Worm (Caenorhabditis elegans) whole organism, midembryonic: Measurements from ENCODE around the gene fzo-1.
"Not testable (repeated sequence)": the region's sequence is repeated elsewhere in the genome, so short reads cannot be mapped to it uniquely, and the experiment has no call there.

Experiments
- T22C8.4 ChIP-seq: fragments of 200-800 bp; sonication (Bioruptor generic); IDR thresholded peaks from 2 replicates; pipeline ENCODE4 v1.3.6; 2022; ENCODE audit warnings: missing genetic modification characterization, missing compliant biosample characterization
- cog-1 ChIP-seq: sonication (generic microtip); optimal IDR thresholded peaks from 2 replicates; lab custom pipeline; 2016; ENCODE audit warnings: missing genetic modification characterization, missing compliant biosample characterization
- flt-1 ChIP-seq: fragments of 200-800 bp; sonication (Bioruptor generic); IDR thresholded peaks from 2 replicates; pipeline ENCODE4 v1.3.6; 2022; ENCODE audit warnings: missing genetic modification characterization, missing compliant biosample characterization
- klf-2 ChIP-seq: fragments of 200-800 bp; sonication (Bioruptor generic); conservative IDR thresholded peaks from 2 replicates; pipeline ENCODE4 v1.3.6; 2022; ENCODE audit warnings: missing genetic modification reagents, missing genetic modification characterization, missing compliant biosample characterization
- med-1 ChIP-seq: sonication (generic microtip); optimal IDR thresholded peaks from 2 replicates; lab custom pipeline; 2017; ENCODE audit warnings: missing genetic modification characterization, mild to moderate bottlenecking, missing compliant biosample characterization, antibody characterized with exemption, missing genetic modification reagents; ENCODE audit not compliant: insufficient read depth
- ref-1 ChIP-seq: fragments of 200-800 bp; sonication (Bioruptor generic); conservative IDR thresholded peaks from 2 replicates; pipeline ENCODE4 v1.3.6; 2022; ENCODE audit warnings: missing genetic modification reagents, missing genetic modification characterization, missing compliant biosample characterization
- tab-1 ChIP-seq: fragments of 200-800 bp; sonication (Bioruptor generic); IDR thresholded peaks from 2 replicates; pipeline ENCODE4 v1.3.6; 2022; ENCODE audit warnings: missing genetic modification characterization, missing compliant biosample characterization
- ztf-23 ChIP-seq: fragments of 200-800 bp; sonication (Bioruptor generic); IDR thresholded peaks from 2 replicates; pipeline ENCODE4 v1.3.6; 2022; ENCODE audit warnings: missing genetic modification reagents, missing genetic modification characterization, missing compliant biosample characterization
- ztf-29 ChIP-seq: fragments of 200-800 bp; sonication (Bioruptor generic); IDR thresholded peaks from 2 replicates; pipeline ENCODE4 v1.3.6; 2022; ENCODE audit warnings: missing genetic modification reagents, missing genetic modification characterization, missing compliant biosample characterization

The fzo-1 gene

DNA sequence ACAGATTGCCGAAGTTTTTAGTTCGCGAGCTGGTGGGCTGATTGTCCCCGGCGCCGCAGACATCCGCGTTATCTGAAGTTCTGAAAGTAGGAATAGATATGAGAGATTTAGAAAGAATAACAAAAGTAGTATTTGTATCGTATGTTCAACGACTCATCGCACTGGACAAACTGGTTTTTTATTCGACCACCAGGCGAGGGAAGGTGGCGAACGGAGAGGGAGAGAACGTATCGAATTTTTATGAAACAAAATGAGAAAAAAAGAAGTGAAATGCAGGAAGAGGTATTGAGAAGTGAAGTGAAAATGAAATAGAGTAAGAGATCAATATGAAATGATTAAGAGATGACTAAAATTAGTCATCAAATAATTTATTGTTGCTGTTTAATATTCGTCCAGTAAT is 8.6 kb downstream of the fzo-1 start, which contains the start of gene tbc-2:
TSS of gene tbc-2 (minus strand) at position 80 of the 400 bp plus-strand sequence.
- TF ChIP-seq cog-1 (tag; lab: Kevin White, UChicago) (no peak), klf-2 (GFP tag; lab: Robert Waterston, UW) (no peak), ref-1 (no peak), flt-1 (GFP tag; lab: Robert Waterston, UW) (no peak), T22C8.4 (GFP tag; lab: Robert Waterston, UW) (no peak), ztf-23 (GFP tag; lab: Robert Waterston, UW) (no peak), med-1 (GFP tag; lab: Kevin White, UChicago) (no peak), ztf-29 (GFP tag; lab: Robert Waterston, UW) (no peak), tab-1 (no peak)

DNA sequence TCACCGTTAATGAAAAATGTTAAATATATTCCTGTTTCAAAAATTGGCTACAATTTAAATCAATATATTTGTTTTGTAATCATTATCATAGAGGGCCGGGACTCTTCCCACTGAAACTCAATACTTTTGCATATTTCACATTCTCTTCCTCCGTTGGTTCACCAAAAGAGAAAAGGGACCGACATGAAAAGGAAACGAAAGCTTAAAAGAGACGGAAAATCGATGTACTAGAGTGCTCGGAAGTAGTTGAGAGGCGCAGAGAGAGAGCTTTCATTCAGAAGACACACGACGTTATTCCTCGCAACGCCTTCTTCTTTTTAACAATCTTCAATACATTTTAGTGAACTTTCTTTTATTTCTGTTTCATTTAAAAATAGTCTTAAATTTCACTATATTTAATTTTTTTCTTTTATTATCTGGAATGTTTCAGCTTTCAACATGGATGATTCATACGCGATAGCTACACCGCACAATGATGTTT is 15.7 kb downstream of the fzo-1 start, which contains the start of gene ehs-1:
TSS of gene ehs-1 (plus strand) at position 431 of the 481 bp plus-strand sequence.
- TF ChIP-seq ztf-29 (GFP tag; lab: Robert Waterston, UW), result no peak
- no peak for TF ChIP-seq klf-2 (GFP tag; lab: Robert Waterston, UW)
- TF ChIP-seq cog-1 (tag; lab: Kevin White, UChicago), result no peak
- TF ChIP-seq ref-1, result no peak

DNA sequence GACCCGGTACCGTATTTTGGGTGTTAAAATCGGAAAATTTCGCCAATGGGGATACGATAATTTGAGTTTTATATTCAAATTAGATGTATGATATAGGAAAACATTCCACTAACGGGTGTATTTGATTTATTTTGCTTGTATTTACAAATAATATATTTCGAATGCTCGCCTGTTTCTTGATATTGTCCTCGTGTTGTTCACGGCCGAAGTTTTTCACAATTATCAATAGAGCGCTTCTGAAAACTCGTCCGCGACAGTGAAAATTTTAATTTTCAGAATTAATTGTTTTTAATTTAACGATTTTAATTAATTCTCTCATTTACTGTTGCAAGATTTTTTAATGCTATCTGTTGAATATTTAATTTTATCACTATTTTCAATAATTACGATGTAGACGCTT is 16.3 kb downstream of the fzo-1 start:
- TF ChIP-seq tab-1, result no peak
- TF ChIP-seq klf-2 (GFP tag; lab: Robert Waterston, UW), result no peak
- TF ChIP-seq ref-1, result no peak
- no peak for TF ChIP-seq cog-1 (tag; lab: Kevin White, UChicago)
- peak; percentile 52; the same call in 1 of the 2 replicates for TF ChIP-seq flt-1 (GFP tag; lab: Robert Waterston, UW)
- no peak for TF ChIP-seq med-1 (GFP tag; lab: Kevin White, UChicago)
- TF ChIP-seq T22C8.4 (GFP tag; lab: Robert Waterston, UW), result no peak
- no peak for TF ChIP-seq ztf-29 (GFP tag; lab: Robert Waterston, UW)
- 0 out of 2 replicates have a peak, but pooled peaks have one; percentile 48 for TF ChIP-seq ztf-23 (GFP tag; lab: Robert Waterston, UW)

DNA sequence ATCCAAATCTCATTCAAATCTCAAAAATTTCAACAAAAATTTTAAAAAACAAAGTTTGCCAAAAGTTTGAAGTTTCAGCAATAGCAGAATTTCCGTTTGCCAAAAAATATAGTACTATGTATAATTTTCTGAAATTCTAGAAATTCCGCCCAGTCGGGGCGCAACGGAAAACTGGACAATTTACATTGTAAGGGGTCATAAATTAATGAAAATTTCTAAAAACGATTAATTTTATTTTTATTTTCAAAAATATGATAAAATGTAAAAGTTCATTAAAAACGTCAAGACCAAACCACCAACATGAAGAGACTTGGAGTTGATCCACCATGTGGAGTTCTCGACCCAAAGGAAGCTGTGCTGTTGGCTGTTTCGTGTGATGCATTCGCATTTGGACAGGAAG is 17.7 kb downstream of the fzo-1 start, which contains the start of gene ZK1248.4:
TSS of gene ZK1248.4 (plus strand) at position 301 of the 400 bp plus-strand sequence.
- TF ChIP-seq cog-1 (tag; lab: Kevin White, UChicago) (no peak), tab-1 (no peak), med-1 (GFP tag; lab: Kevin White, UChicago) (no peak), ztf-29 (GFP tag; lab: Robert Waterston, UW) (no peak), flt-1 (GFP tag; lab: Robert Waterston, UW) (no peak), klf-2 (GFP tag; lab: Robert Waterston, UW) (no peak), T22C8.4 (GFP tag; lab: Robert Waterston, UW) (no peak), ztf-23 (GFP tag; lab: Robert Waterston, UW) (no peak), ref-1 (no peak)

DNA sequence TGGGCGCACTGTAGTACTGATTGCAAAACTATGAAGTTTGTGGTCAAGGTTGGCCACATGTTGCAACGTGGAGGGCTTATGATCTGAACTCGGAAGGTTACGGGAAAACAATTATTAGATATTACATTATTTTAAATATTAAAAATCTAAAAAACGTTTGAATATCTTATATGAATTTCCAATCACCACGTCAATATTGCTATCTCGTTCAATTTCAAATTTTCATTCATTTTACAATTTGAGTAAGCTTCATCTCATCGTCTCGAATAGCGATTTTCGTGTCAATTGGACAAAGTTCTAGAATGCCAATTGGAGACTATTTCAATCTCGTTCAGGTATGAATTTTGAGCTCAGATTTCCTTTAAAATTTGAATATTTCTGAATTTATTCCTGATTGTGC is 19.7 kb downstream of the fzo-1 start, which contains the start of gene ZK1248.20:
TSS of gene ZK1248.20 (plus strand) at position 301 of the 400 bp plus-strand sequence.
- no peak for TF ChIP-seq klf-2 (GFP tag; lab: Robert Waterston, UW)
- no peak for TF ChIP-seq tab-1
- TF ChIP-seq med-1 (GFP tag; lab: Kevin White, UChicago), result no peak
- TF ChIP-seq flt-1 (GFP tag; lab: Robert Waterston, UW), result no peak
- no peak for TF ChIP-seq ref-1
- TF ChIP-seq ztf-23 (GFP tag; lab: Robert Waterston, UW), result no peak
- TF ChIP-seq ztf-29 (GFP tag; lab: Robert Waterston, UW), result no peak
- TF ChIP-seq cog-1 (tag; lab: Kevin White, UChicago), result no peak

DNA sequence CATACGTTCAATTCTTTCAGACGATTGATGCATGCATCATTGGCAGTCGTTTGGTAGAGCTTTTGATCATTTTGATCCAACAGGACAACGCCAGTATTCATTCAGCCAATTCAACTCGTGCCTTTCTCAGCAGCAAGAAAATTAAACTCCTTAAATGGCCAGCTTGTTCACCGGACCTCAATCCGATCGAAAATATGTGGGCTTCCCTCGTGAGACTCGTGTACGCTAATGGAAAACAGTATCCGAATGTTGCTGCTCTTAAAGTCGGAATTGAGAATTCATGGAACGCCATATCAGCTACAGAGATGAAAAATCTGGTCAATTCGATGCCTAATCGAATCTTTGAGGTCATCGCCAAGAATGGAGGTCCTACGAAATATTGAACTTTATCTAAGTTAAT is 20.6 kb downstream of the fzo-1 start, which contains the start of gene wago-5:
TSS of gene wago-5 (minus strand) at position 101 of the 400 bp plus-strand sequence.
- not testable (repeated sequence) for TF ChIP-seq ztf-23, ztf-29, T22C8.4 (GFP tag; lab: Robert Waterston, UW)

DNA sequence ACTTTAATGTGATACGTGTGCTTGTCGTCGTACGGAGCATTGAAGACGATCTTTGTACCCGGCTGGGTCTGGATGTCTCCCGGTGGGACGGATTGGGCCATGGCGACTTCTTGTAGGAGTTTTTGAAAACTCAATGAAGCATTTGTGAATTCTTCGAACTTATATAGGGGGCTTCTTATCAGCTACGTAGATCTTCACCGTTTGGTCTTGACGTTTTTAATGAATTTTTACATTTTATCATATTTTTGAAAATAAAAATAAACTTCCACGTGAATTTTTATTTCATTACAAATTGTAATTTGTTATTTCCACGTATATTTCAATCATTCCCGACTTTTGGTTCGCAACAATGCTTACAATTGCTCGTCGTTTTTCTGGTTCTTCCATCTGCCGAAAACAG is 25.8 kb downstream of the fzo-1 start, which contains the start of the genes msp-64 and ZK1248.5:
TSS of gene msp-64 (minus strand) at position 101 of the 400 bp plus-strand sequence.
TSS of gene ZK1248.5 (plus strand) at position 285 of the 400 bp plus-strand sequence.
- TF ChIP-seq med-1 (GFP tag; lab: Kevin White, UChicago), result no peak
- no peak for TF ChIP-seq flt-1 (GFP tag; lab: Robert Waterston, UW)
- TF ChIP-seq ref-1, result no peak
- no peak for TF ChIP-seq tab-1
- TF ChIP-seq T22C8.4 (GFP tag; lab: Robert Waterston, UW), result no peak
- no peak for TF ChIP-seq ztf-23 (GFP tag; lab: Robert Waterston, UW)
- TF ChIP-seq klf-2 (GFP tag; lab: Robert Waterston, UW), result no peak
- no peak for TF ChIP-seq cog-1 (tag; lab: Kevin White, UChicago)
- no peak for TF ChIP-seq ztf-29 (GFP tag; lab: Robert Waterston, UW)

DNA sequence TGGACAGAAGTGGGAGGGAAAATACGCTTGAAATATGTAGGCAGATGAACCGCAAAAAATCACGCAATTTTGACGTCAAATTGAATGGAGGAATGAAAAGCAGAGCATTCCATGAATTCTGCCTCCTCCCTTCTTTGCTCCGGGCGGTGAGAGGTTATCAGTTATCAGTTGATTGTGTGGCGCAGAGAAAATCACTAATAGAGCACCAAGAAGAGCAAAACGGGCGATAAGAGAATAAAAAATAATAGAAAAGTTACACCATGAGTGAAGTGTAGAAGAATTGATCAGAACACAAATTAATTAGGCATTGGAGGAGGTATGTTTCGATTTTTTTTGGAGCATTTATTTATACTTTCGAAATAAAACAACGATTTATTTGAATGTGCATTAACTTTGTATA is 29.4 kb downstream of the fzo-1 start:
- TF ChIP-seq T22C8.4 (GFP tag; lab: Robert Waterston, UW) (no peak), med-1 (GFP tag; lab: Kevin White, UChicago) (no peak), ref-1 (no peak), cog-1 (tag; lab: Kevin White, UChicago) (no peak)

DNA sequence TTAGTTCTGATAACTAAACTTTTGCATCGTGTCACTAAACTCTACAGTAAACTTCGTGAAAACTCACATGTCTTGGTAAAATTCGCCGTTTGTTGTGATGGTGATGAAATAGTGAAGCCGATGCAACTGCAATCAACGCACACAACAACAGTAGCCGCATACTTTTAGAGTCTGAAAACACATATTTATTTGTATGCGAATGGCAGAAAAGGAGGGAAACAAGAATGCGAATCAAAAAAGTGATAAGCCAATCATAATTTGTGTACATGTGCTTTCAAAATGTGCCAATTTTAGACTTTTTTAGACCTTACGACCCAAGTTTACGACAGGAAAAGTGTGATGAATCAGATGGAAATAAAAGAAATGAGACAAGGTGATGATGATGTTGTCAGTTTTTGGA is 30.7 kb downstream of the fzo-1 start, which contains the start of gene K05F1.10:
TSS of gene K05F1.10 (minus strand) at position 171 of the 400 bp plus-strand sequence.
- TF ChIP-seq med-1 (GFP tag; lab: Kevin White, UChicago) (no peak), T22C8.4 (GFP tag; lab: Robert Waterston, UW) (no peak), ztf-29 (GFP tag; lab: Robert Waterston, UW) (no peak), klf-2 (GFP tag; lab: Robert Waterston, UW) (no peak)

DNA sequence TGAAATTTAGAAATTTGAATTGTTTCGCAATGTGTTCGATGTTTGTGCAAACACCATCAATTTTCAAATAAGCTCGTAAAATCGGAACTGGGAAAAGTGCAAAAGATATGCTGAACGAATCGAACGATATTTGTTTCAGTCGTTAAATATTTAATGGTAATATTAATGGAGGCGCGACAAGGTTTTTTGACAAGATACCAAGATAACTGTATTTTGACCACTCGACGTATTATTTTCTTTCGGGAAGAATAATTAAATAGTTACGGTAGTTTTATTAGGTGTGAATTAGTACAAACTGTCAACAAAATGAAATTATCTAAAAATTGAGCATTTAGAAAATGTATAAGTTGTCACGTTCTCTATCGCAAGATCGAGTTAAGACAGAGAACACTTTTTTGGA is 31.7 kb downstream of the fzo-1 start:
- no peak for TF ChIP-seq ztf-23 (GFP tag; lab: Robert Waterston, UW)
- no peak for TF ChIP-seq med-1 (GFP tag; lab: Kevin White, UChicago)
- TF ChIP-seq T22C8.4 (GFP tag; lab: Robert Waterston, UW), result no peak
- TF ChIP-seq cog-1 (tag; lab: Kevin White, UChicago), result no peak
- TF ChIP-seq flt-1 (GFP tag; lab: Robert Waterston, UW), result no peak
- no peak for TF ChIP-seq klf-2 (GFP tag; lab: Robert Waterston, UW)
- no peak for TF ChIP-seq ref-1
- no peak for TF ChIP-seq tab-1
- TF ChIP-seq ztf-29 (GFP tag; lab: Robert Waterston, UW), result no peak
